Worm (Caenorhabditis elegans) whole organism, young adult: Measurements from ENCODE around the gene F09E5.12.

Experiments used
- F22D6.2 ChIP-seq: sonication (generic microtip); optimal IDR thresholded peaks from 2 replicates; lab custom pipeline; 2016; ENCODE audit warnings: mild to moderate bottlenecking, missing genetic modification characterization, missing compliant biosample characterization
- F23B12.7 ChIP-seq: sonication (generic microtip); optimal IDR thresholded peaks from 2 replicates; lab custom pipeline; 2017; ENCODE audit warnings: missing genetic modification characterization, mild to moderate bottlenecking, missing compliant biosample characterization, antibody characterized with exemption, moderate library complexity; ENCODE audit not compliant: insufficient read depth
- F49E8.2 ChIP-seq: sonication (generic microtip); optimal IDR thresholded peaks from 3 replicates; lab custom pipeline; 2017; ENCODE audit warnings: missing genetic modification characterization, mild to moderate bottlenecking, missing compliant biosample characterization, antibody characterized with exemption, moderate library complexity; ENCODE audit not compliant: insufficient read depth
- K11D2.4 ChIP-seq: fragments of 200-800 bp; sonication (Bioruptor generic); IDR thresholded peaks from 2 replicates; pipeline ENCODE4 v1.3.6; 2022; ENCODE audit warnings: missing genetic modification reagents, missing genetic modification characterization, missing compliant biosample characterization
- T26A5.8 ChIP-seq: sonication (generic microtip); optimal IDR thresholded peaks from 2 replicates; lab custom pipeline; 2016; ENCODE audit warnings: missing genetic modification characterization, missing compliant biosample characterization
- Y67H2A.10 ChIP-seq: fragments of 200-800 bp; sonication (Bioruptor generic); conservative IDR thresholded peaks from 2 replicates; pipeline ENCODE4 v1.3.6; 2022; ENCODE audit warnings: missing genetic modification reagents, missing genetic modification characterization, missing compliant biosample characterization
- Y79H2A.3 ChIP-seq: fragments of 200-800 bp; sonication (Bioruptor generic); conservative IDR thresholded peaks from 2 replicates; pipeline ENCODE4 v1.3.6; 2022; ENCODE audit warnings: missing genetic modification reagents, missing genetic modification characterization, missing compliant biosample characterization
- ZK185.1 ChIP-seq: sonication (generic microtip); optimal IDR thresholded peaks from 2 replicates; lab custom pipeline; 2016; ENCODE audit warnings: mild to moderate bottlenecking, missing genetic modification characterization, missing compliant biosample characterization; ENCODE audit not compliant: poor library complexity, severe bottlenecking
- aptf-2 ChIP-seq: fragments of 200-800 bp; sonication (Bioruptor generic); conservative IDR thresholded peaks from 2 replicates; pipeline ENCODE4 v1.3.6; 2022; ENCODE audit warnings: missing genetic modification reagents, missing genetic modification characterization, missing compliant biosample characterization
- athp-1 ChIP-seq: sonication (generic microtip); optimal IDR thresholded peaks from 2 replicates; lab custom pipeline; 2017; ENCODE audit warnings: mild to moderate bottlenecking, missing genetic modification characterization, missing compliant biosample characterization
- attf-6 ChIP-seq: fragments of 200-800 bp; sonication (Bioruptor generic); IDR thresholded peaks from 2 replicates; pipeline ENCODE4 v1.3.6; 2022; ENCODE audit warnings: missing genetic modification reagents, missing genetic modification characterization, missing compliant biosample characterization
- bed-2 ChIP-seq: fragments of 200-800 bp; sonication (Bioruptor generic); IDR thresholded peaks from 2 replicates; pipeline ENCODE4 v1.3.6; 2022; ENCODE audit warnings: missing genetic modification reagents, missing genetic modification characterization, missing compliant biosample characterization
- ccch-3 ChIP-seq: fragments of 200-800 bp; sonication (Bioruptor generic); optimal IDR thresholded peaks from 2 replicates; lab custom pipeline; 2018; ENCODE audit warnings: mild to moderate bottlenecking, missing genetic modification characterization, missing compliant biosample characterization
- efl-1 ChIP-seq: fragments of 150-350 bp; optimal IDR thresholded peaks from 2 replicates; lab custom pipeline; 2014; ENCODE audit warnings: missing biosample characterization, missing genetic modification reagents, missing genetic modification characterization
- egl-44 ChIP-seq: fragments of 200-800 bp; sonication (Bioruptor generic); IDR thresholded peaks from 2 replicates; pipeline ENCODE4 v1.3.6; 2022; ENCODE audit warnings: missing genetic modification reagents, missing genetic modification characterization, missing compliant biosample characterization
- ets-4 ChIP-seq: fragments of 200-800 bp; sonication (Bioruptor generic); optimal IDR thresholded peaks from 2 replicates; lab custom pipeline; 2018; ENCODE audit warnings: mild to moderate bottlenecking, missing genetic modification characterization, missing compliant biosample characterization
- fkh-3 ChIP-seq: sonication (generic microtip); optimal IDR thresholded peaks from 2 replicates; lab custom pipeline; 2016; ENCODE audit warnings: mild to moderate bottlenecking, missing genetic modification characterization, missing compliant biosample characterization
- hlh-26 ChIP-seq: fragments of 200-800 bp; sonication (Bioruptor generic); conservative IDR thresholded peaks from 2 replicates; pipeline ENCODE4 v1.3.6; 2022; ENCODE audit warnings: missing genetic modification reagents, missing genetic modification characterization, missing compliant biosample characterization
- hmg-20 ChIP-seq: fragments of 200-800 bp; sonication (Bioruptor generic); IDR thresholded peaks from 2 replicates; pipeline ENCODE4 v1.3.6; 2022; ENCODE audit warnings: missing genetic modification reagents, missing genetic modification characterization, missing compliant biosample characterization
- hsf-1 ChIP-seq: fragments of 200-800 bp; sonication (Bioruptor generic); IDR thresholded peaks from 2 replicates; pipeline ENCODE4 v1.3.6; 2022; ENCODE audit warnings: missing genetic modification reagents, missing genetic modification characterization, missing compliant biosample characterization
- lin-26 ChIP-seq: fragments of 200-800 bp; sonication (Bioruptor generic); IDR thresholded peaks from 2 replicates; pipeline ENCODE4 v1.3.6; 2022; ENCODE audit warnings: missing genetic modification reagents, missing genetic modification characterization, missing compliant biosample characterization
- lin-54 ChIP-seq: fragments of 200-800 bp; sonication (Bioruptor generic); optimal IDR thresholded peaks from 2 replicates; lab custom pipeline; 2018; ENCODE audit warnings: mild to moderate bottlenecking, missing genetic modification characterization, missing compliant biosample characterization
- madf-3 ChIP-seq: fragments of 200-800 bp; sonication (Bioruptor generic); IDR thresholded peaks from 2 replicates; pipeline ENCODE4 v1.3.6; 2022; ENCODE audit warnings: missing genetic modification reagents, missing genetic modification characterization, missing compliant biosample characterization
- madf-8 ChIP-seq: fragments of 200-800 bp; sonication (Bioruptor generic); conservative IDR thresholded peaks from 2 replicates; pipeline ENCODE4 v1.3.6; 2022; ENCODE audit warnings: missing genetic modification reagents, missing genetic modification characterization, missing compliant biosample characterization
- mel-28 ChIP-seq: sonication (generic microtip); optimal IDR thresholded peaks from 2 replicates; lab custom pipeline; 2016; ENCODE audit warnings: borderline replicate concordance, mild to moderate bottlenecking, missing genetic modification characterization, missing compliant biosample characterization
- mxl-1 ChIP-seq: sonication (generic microtip); optimal IDR thresholded peaks from 2 replicates; lab custom pipeline; 2016; ENCODE audit warnings: missing genetic modification characterization, missing compliant biosample characterization
- nfya-2 ChIP-seq: fragments of 200-800 bp; sonication (Bioruptor generic); IDR thresholded peaks from 2 replicates; pipeline ENCODE4 v1.3.6; 2022; ENCODE audit warnings: missing genetic modification reagents, missing genetic modification characterization, missing compliant biosample characterization
- nhr-80 ChIP-seq: sonication (generic microtip); optimal IDR thresholded peaks from 2 replicates; lab custom pipeline; 2016; ENCODE audit warnings: missing genetic modification characterization, missing compliant biosample characterization
- repo-1 ChIP-seq: sonication (generic microtip); optimal IDR thresholded peaks from 2 replicates; lab custom pipeline; 2017; ENCODE audit warnings: mild to moderate bottlenecking, missing genetic modification characterization, missing compliant biosample characterization
- rpc-1 ChIP-seq, 2 experiments: fragments of 150-350 bp in 1 of 2; sonication (generic microtip) in 1 of 2; optimal IDR thresholded peaks; 2 replicates each; lab custom pipeline; 2014 to 2018; ENCODE audit warnings: missing biosample characterization in 1 of 2, missing genetic modification characterization in 1 of 2, missing genetic modification reagents in 1 of 2, missing genotype in 1 of 2
- sea-2 ChIP-seq: fragments of 200-800 bp; sonication (Bioruptor generic); IDR thresholded peaks from 2 replicates; pipeline ENCODE4 v1.3.6; 2022; ENCODE audit warnings: missing genetic modification characterization, missing compliant biosample characterization
- snpc-3.4 ChIP-seq: sonication (generic microtip); optimal IDR thresholded peaks from 2 replicates; lab custom pipeline; 2017; ENCODE audit warnings: missing genetic modification characterization, mild to moderate bottlenecking, missing compliant biosample characterization, antibody characterized with exemption, moderate library complexity, missing genotype, missing genetic modification reagents
- somi-1 ChIP-seq: fragments of 200-800 bp; sonication (Bioruptor generic); optimal IDR thresholded peaks from 2 replicates; lab custom pipeline; 2018; ENCODE audit warnings: mild to moderate bottlenecking, missing genetic modification characterization, missing compliant biosample characterization
- sptf-2 ChIP-seq: fragments of 200-800 bp; sonication (Bioruptor generic); optimal IDR thresholded peaks from 2 replicates; lab custom pipeline; 2018; ENCODE audit warnings: mild to moderate bottlenecking, missing genetic modification characterization, missing compliant biosample characterization
- unc-62 ChIP-seq: fragments of 150-350 bp; optimal IDR thresholded peaks from 2 replicates; lab custom pipeline; 2014; ENCODE audit warnings: missing biosample characterization, missing genetic modification reagents, missing genetic modification characterization
- zim-3 ChIP-seq: sonication (generic microtip); optimal IDR thresholded peaks from 2 replicates; lab custom pipeline; 2017; ENCODE audit warnings: mild to moderate bottlenecking, missing genetic modification characterization, moderate library complexity, missing compliant biosample characterization
- ztf-18 ChIP-seq: sonication (generic microtip); optimal IDR thresholded peaks from 2 replicates; lab custom pipeline; 2016; ENCODE audit warnings: missing genotype, mild to moderate bottlenecking, missing genetic modification characterization, missing compliant biosample characterization
- ztf-25 ChIP-seq: fragments of 200-800 bp; sonication (Bioruptor generic); IDR thresholded peaks from 2 replicates; pipeline ENCODE4 v1.3.6; 2022; ENCODE audit warnings: missing genetic modification reagents, missing genetic modification characterization, missing compliant biosample characterization

Gene F09E5.12

DNA sequence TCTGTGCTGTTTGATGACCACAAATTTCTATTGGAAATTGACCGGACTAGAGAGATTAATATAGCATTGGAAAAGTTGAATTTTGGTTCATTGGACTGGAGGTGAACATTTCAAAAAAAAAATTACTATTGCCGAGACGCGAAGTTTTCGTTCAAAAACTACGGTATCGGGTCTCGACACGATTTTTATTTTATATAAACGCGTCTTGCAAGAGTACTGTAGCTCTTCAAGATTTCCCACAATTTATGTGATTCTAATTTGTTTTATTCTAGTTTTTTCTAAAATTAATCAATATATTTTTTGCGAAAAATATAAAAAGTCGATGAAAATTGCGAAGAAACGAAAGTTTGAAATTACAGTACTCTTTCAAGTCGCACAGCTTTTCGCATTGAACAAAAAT lies at the start of gene F09E5.12:
Gene F09E5.12, minus strand, starts transcription at position 101 of the 400 bp plus-strand sequence.
- no peak for TF ChIP-seq somi-1

DNA sequence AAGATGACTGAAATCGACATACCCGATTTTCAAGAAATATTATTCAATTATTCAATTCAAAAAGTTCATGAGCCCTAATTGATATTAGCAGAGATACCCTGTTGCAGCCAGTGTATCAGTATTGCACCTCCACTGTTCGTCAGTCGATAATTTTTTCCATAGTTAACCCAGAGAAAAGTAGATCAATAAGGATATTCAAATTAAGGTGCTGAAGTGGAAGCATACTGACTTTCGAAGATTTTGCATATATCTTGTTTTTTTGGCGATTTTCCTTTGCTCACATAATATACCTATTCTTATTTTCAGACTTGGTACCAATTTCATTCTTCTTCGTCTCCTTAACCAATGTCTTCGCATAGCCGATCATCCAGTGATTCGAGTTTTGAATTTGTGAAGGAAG lies 48.4 kb upstream of the F09E5.12 start, which contains the start of gene EEED8.15:
Gene EEED8.15, plus strand, starts transcription at position 301 of the 400 bp plus-strand sequence.
- TF ChIP-seq F22D6.2 (tag; lab: Kevin White, UChicago) (no peak), T26A5.8 (tag; lab: Kevin White, UChicago) (no peak), rpc-1 (optimal IDR thresholded peaks at IDR 0.05; lab: Kevin White, UChicago) (no peak), rpc-1 (tag; optimal IDR thresholded peaks at IDR 0.05; lab: Kevin White, UChicago) (no peak), mxl-1 (tag; lab: Kevin White, UChicago) (no peak), attf-6 (GFP tag; lab: Robert Waterston, UW) (no peak), fkh-3 (no peak), egl-44 (GFP tag; lab: Robert Waterston, UW) (no peak), ets-4 (GFP tag; lab: Kevin White, UChicago) (no peak), nfya-2 (no peak), bed-2 (no peak), hsf-1 (no peak), athp-1 (no peak), K11D2.4 (GFP tag; lab: Robert Waterston, UW) (no peak), madf-3 (GFP tag; lab: Robert Waterston, UW) (no peak)

DNA sequence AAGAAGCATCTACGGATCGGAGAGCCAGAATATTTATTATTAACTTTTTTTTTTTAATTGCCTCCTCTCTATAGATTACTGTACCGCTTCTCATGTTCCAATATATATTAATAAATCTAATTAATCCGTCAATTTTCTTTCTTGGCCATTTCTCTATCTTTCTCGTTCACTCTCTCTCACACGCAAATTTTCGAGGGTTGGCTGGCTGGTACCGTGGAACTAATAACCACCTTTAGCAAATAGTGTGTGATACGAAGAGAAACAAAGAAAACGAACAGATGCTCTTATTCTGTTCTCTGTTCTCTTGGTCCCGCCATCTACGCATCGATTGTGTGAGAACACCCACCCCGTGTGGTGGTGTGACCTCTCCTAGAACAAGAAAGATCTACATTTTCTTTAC lies 47.8 kb upstream of the F09E5.12 start:
- TF ChIP-seq ztf-25 (GFP tag; lab: Robert Waterston, UW) (no peak), athp-1 (no peak), nfya-2 (no peak), ztf-18 (tag; lab: Kevin White, UChicago) (no peak), rpc-1 (optimal IDR thresholded peaks at IDR 0.05; lab: Kevin White, UChicago) (no peak), rpc-1 (tag; optimal IDR thresholded peaks at IDR 0.05; lab: Kevin White, UChicago) (no peak), snpc-3.4 (tag; lab: Kevin White, UChicago) (no peak), lin-26 (GFP tag; lab: Robert Waterston, UW) (no peak), unc-62 (no peak), F49E8.2 (tag; lab: Kevin White, UChicago) (no peak), sptf-2 (GFP tag; lab: Kevin White, UChicago) (no peak), ZK185.1 (no peak), hlh-26 (GFP tag; lab: Robert Waterston, UW) (no peak), efl-1 (no peak), Y67H2A.10 (no peak), zim-3 (tag; lab: Kevin White, UChicago) (no peak), ccch-3 (no peak), sea-2 (GFP tag; lab: Robert Waterston, UW) (no peak)

DNA sequence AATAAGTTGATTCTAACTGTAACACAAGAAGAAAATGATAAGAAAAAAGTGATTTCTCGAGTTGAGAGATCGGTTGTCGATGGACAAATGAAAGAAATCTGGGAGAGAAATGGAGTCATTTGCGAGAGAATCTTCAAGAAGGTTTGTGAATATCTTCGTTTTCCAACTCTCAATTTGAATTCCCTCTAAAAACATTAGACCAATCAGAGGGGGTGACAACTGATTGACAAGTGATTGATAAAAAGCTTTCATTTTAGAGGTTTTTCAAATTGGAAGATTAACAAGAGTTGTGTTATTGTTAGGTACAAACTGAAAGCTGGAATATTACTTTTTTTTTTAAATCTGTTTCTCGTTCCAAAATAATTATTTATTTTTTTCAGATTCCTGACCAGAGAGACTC lies 47.4 kb upstream of the F09E5.12 start:
- TF ChIP-seq madf-8: no peak
- no peak for TF ChIP-seq nhr-80 (tag; lab: Kevin White, UChicago)
- no peak for TF ChIP-seq repo-1
- no peak for TF ChIP-seq mel-28 (tag; lab: Kevin White, UChicago)
- no peak for TF ChIP-seq lin-54 (GFP tag; lab: Kevin White, UChicago)
- no peak for TF ChIP-seq hmg-20 (GFP tag; lab: Robert Waterston, UW)
- TF ChIP-seq Y79H2A.3 (GFP tag; lab: Robert Waterston, UW): no peak
- TF ChIP-seq aptf-2: no peak
- TF ChIP-seq ets-4 (GFP tag; lab: Kevin White, UChicago): no peak
- TF ChIP-seq F23B12.7 (tag; lab: Kevin White, UChicago): no peak
- TF ChIP-seq, all 124 proteins: peak for 0
